Fruit fly (Drosophila melanogaster) S2 (cell line): ENCODE results near the gene CG12057.

Experiments
- CG8478 ChIP-seq: fragments of >200 bp; optimal IDR thresholded peaks from 2 replicates; lab custom pipeline; 2018
- CTCF ChIP-seq, 2 experiments: fragments of >200 bp; optimal IDR thresholded peaks; 2 replicates each; lab custom pipeline; 2018

Gene CG12057

dm6 chrX:9191357-9191756, at the start of gene CG12057:
CG12057 (plus strand) TSS chrX:9191657.
- no peak for TF ChIP-seq CG8478 (lab: Kevin White, UChicago)
- no peak for TF ChIP-seq CTCF (optimal IDR thresholded peaks at IDR 0.05; lab: Kevin White, UChicago)

dm6 chrX:9142224-9142802, 49.1 kb upstream of the CG12057 start, which contains the start of gene CG7065:
CG7065 (plus strand) TSS chrX:9142493.
- TF ChIP-seq CTCF (optimal IDR thresholded peaks at IDR 0.05; lab: Kevin White, UChicago) = no peak
- no peak for TF ChIP-seq CG8478 (lab: Kevin White, UChicago)

- TF ChIP-seq CG8478 (lab: Kevin White, UChicago) (no peak), CTCF (optimal IDR thresholded peaks at IDR 0.05; lab: Kevin White, UChicago) (no peak)
These were observed 42.4 kb upstream of the CG12057 start, which contains the start of the genes fh and Bap111 for dm6 chrX:9148989-9149522. fh (minus strand) TSS chrX:9149071. Bap111 (plus strand) TSS chrX:9149309.

- TF ChIP-seq CTCF (optimal IDR thresholded peaks at IDR 0.05; lab: Kevin White, UChicago) = peak; percentile 85 to 89
- TF ChIP-seq CG8478 (lab: Kevin White, UChicago) = no peak
These were observed 39.3 kb upstream of the CG12057 start for dm6 chrX:9152127-9152598.

dm6 chrX:9155134-9155533, 36.3 kb upstream of the CG12057 start:
- no peak for TF ChIP-seq CTCF (optimal IDR thresholded peaks at IDR 0.05; lab: Kevin White, UChicago)
- no peak for TF ChIP-seq CG8478 (lab: Kevin White, UChicago)

dm6 chrX:9155715-9156387, 35.6 kb upstream of the CG12057 start:
- TF ChIP-seq CG8478 (lab: Kevin White, UChicago) (no peak), CTCF (optimal IDR thresholded peaks at IDR 0.05; lab: Kevin White, UChicago) (peak in 1 of 2 experiments; percentile 16)

- TF ChIP-seq CTCF (optimal IDR thresholded peaks at IDR 0.05; lab: Kevin White, UChicago) (peak in 1 of 2 experiments; percentile 32), CG8478 (lab: Kevin White, UChicago) (no peak)
These were observed 35.1 kb upstream of the CG12057 start, which contains the start of gene His3.3B for dm6 chrX:9156388-9156823. His3.3B (minus strand) TSS chrX:9156669.

- TF ChIP-seq CTCF (optimal IDR thresholded peaks at IDR 0.05; lab: Kevin White, UChicago) (no peak), CG8478 (lab: Kevin White, UChicago) (no peak)
These were observed 33.1 kb upstream of the CG12057 start, which contains the start of the genes Ost48 and Dlip1 for dm6 chrX:9158366-9158765. Ost48 (minus strand) TSS chrX:9158515. Dlip1 (plus strand) TSS chrX:9158622.

dm6 chrX:9159736-9160135, 31.7 kb upstream of the CG12057 start, which contains the start of gene NdufA3:
NdufA3 (minus strand) TSS chrX:9160052.
- TF ChIP-seq CG8478 (lab: Kevin White, UChicago) (no peak), CTCF (optimal IDR thresholded peaks at IDR 0.05; lab: Kevin White, UChicago) (no peak)

dm6 chrX:9161912-9162311, 29.5 kb upstream of the CG12057 start, which contains the start of the genes Zpr1 and CG44532:
Zpr1 (minus strand) TSS chrX:9162090.
CG44532 (plus strand) TSS chrX:9162092.
- TF ChIP-seq CG8478 (lab: Kevin White, UChicago) (no peak), CTCF (optimal IDR thresholded peaks at IDR 0.05; lab: Kevin White, UChicago) (no peak)

- TF ChIP-seq CG8478 (lab: Kevin White, UChicago) = no peak
- no peak for TF ChIP-seq CTCF (optimal IDR thresholded peaks at IDR 0.05; lab: Kevin White, UChicago)
These were observed 28.3 kb upstream of the CG12057 start, which contains the start of gene mei-P26 for dm6 chrX:9163110-9163509. mei-P26 (plus strand) TSS chrX:9163255.

- TF ChIP-seq CG8478 (lab: Kevin White, UChicago) (no peak), CTCF (optimal IDR thresholded peaks at IDR 0.05; lab: Kevin White, UChicago) (no peak)
These were observed 27.6 kb upstream of the CG12057 start for dm6 chrX:9163645-9164509.
